Worm (Caenorhabditis elegans) whole organism, late embryonic: ENCODE results near the gene F53F4.15.
A peak's percentile ranks its signal among the peaks of the same experiment; 100 is the strongest.

Experiments used
- C08G9.2 ChIP-seq: sonication (generic microtip); optimal IDR thresholded peaks from 2 replicates; lab custom pipeline; 2016; ENCODE audit warnings: mild to moderate bottlenecking, missing genetic modification characterization, moderate library complexity, missing compliant biosample characterization
- C38D4.7 ChIP-seq: fragments of 200-800 bp; sonication (Bioruptor generic); optimal IDR thresholded peaks from 2 replicates; lab custom pipeline; 2018; ENCODE audit warnings: mild to moderate bottlenecking, missing genetic modification characterization, moderate library complexity, missing compliant biosample characterization
- F13H6.1 ChIP-seq: sonication (generic microtip); optimal IDR thresholded peaks from 2 replicates; lab custom pipeline; 2016; ENCODE audit warnings: missing genetic modification characterization, missing compliant biosample characterization
- K02D7.2 ChIP-seq: sonication (generic microtip); optimal IDR thresholded peaks from 2 replicates; lab custom pipeline; 2017; ENCODE audit warnings: mild to moderate bottlenecking, missing genetic modification characterization, missing compliant biosample characterization
- ahr-1 ChIP-seq: sonication (generic microtip); optimal IDR thresholded peaks from 2 replicates; lab custom pipeline; 2016; ENCODE audit warnings: missing genetic modification characterization, missing compliant biosample characterization
- ama-1 ChIP-seq: fragments of 150-350 bp; optimal IDR thresholded peaks from 2 replicates; lab custom pipeline; 2014
- ceh-14 ChIP-seq: sonication (generic microtip); optimal IDR thresholded peaks from 2 replicates; lab custom pipeline; 2016; ENCODE audit warnings: missing genotype, missing genetic modification characterization, missing compliant biosample characterization
- ceh-18 ChIP-seq: sonication (generic microtip); optimal IDR thresholded peaks from 2 replicates; lab custom pipeline; 2016; ENCODE audit warnings: missing genetic modification characterization, missing compliant biosample characterization
- ceh-30 ChIP-seq: fragments of 150-350 bp; optimal IDR thresholded peaks from 2 replicates; lab custom pipeline; 2014; ENCODE audit warnings: missing biosample characterization, missing genetic modification characterization
- ceh-34 ChIP-seq: sonication (generic microtip); optimal IDR thresholded peaks from 2 replicates; lab custom pipeline; 2016; ENCODE audit warnings: mild to moderate bottlenecking, missing genetic modification characterization, missing compliant biosample characterization
- ceh-48 ChIP-seq: sonication (generic microtip); optimal IDR thresholded peaks from 2 replicates; lab custom pipeline; 2016; ENCODE audit warnings: missing genetic modification characterization, inconsistent platforms, missing compliant biosample characterization
- ceh-6 ChIP-seq: fragments of 200-800 bp; sonication (Bioruptor generic); optimal IDR thresholded peaks from 2 replicates; lab custom pipeline; 2018; ENCODE audit warnings: mild to moderate bottlenecking, missing genetic modification characterization, missing compliant biosample characterization
- ceh-9 ChIP-seq: sonication (generic microtip); optimal IDR thresholded peaks from 2 replicates; lab custom pipeline; 2016; ENCODE audit warnings: mild to moderate bottlenecking, missing genetic modification characterization, inconsistent platforms, missing compliant biosample characterization
- elt-2 ChIP-seq: sonication (generic microtip); optimal IDR thresholded peaks from 2 replicates; lab custom pipeline; 2016; ENCODE audit warnings: missing genetic modification reagents, missing genetic modification characterization, missing compliant biosample characterization
- elt-4 ChIP-seq: sonication (generic microtip); optimal IDR thresholded peaks from 2 replicates; lab custom pipeline; 2016; ENCODE audit warnings: missing genetic modification characterization, missing compliant biosample characterization
- eyg-1 ChIP-seq: sonication (generic microtip); optimal IDR thresholded peaks from 2 replicates; lab custom pipeline; 2016; ENCODE audit warnings: missing genotype, missing genetic modification characterization, missing compliant biosample characterization
- fax-1 ChIP-seq: sonication (generic microtip); optimal IDR thresholded peaks from 2 replicates; lab custom pipeline; 2016; ENCODE audit warnings: missing genotype, missing genetic modification characterization, missing compliant biosample characterization
- fkh-10 ChIP-seq: fragments of 150-350 bp; optimal IDR thresholded peaks from 2 replicates; lab custom pipeline; 2014; ENCODE audit warnings: missing biosample characterization, missing genetic modification reagents, missing genetic modification characterization
- gmeb-2 ChIP-seq: sonication (generic microtip); optimal IDR thresholded peaks from 2 replicates; lab custom pipeline; 2016; ENCODE audit warnings: missing genetic modification characterization, inconsistent platforms, missing compliant biosample characterization
- hlh-13 ChIP-seq: fragments of 200-800 bp; sonication (Bioruptor generic); optimal IDR thresholded peaks from 2 replicates; lab custom pipeline; 2018; ENCODE audit warnings: mild to moderate bottlenecking, missing genetic modification characterization, missing compliant biosample characterization
- hlh-30 ChIP-seq: sonication (generic microtip); optimal IDR thresholded peaks from 2 replicates; lab custom pipeline; 2017; ENCODE audit warnings: antibody characterized with exemption, missing genetic modification characterization, missing compliant biosample characterization; ENCODE audit not compliant: insufficient read depth
- lin-11 ChIP-seq: fragments of 200-800 bp; sonication (Bioruptor generic); optimal IDR thresholded peaks from 2 replicates; lab custom pipeline; 2018; ENCODE audit warnings: mild to moderate bottlenecking, missing genetic modification characterization, missing compliant biosample characterization
- madf-2 ChIP-seq: sonication (generic microtip); optimal IDR thresholded peaks from 2 replicates; lab custom pipeline; 2017; ENCODE audit warnings: missing genetic modification characterization, missing compliant biosample characterization
- npax-4 ChIP-seq: sonication (generic microtip); optimal IDR thresholded peaks from 2 replicates; lab custom pipeline; 2016; ENCODE audit warnings: missing genetic modification characterization, missing compliant biosample characterization
- pag-3 ChIP-seq: sonication (generic microtip); optimal IDR thresholded peaks from 2 replicates; lab custom pipeline; 2016; ENCODE audit warnings: missing compliant biosample characterization, missing genetic modification characterization, borderline replicate concordance
- pat-9 ChIP-seq: fragments of 200-800 bp; sonication (Bioruptor generic); optimal IDR thresholded peaks from 2 replicates; lab custom pipeline; 2018; ENCODE audit warnings: mild to moderate bottlenecking, missing genetic modification characterization, moderate library complexity, missing compliant biosample characterization
- pqm-1 ChIP-seq: sonication (generic microtip); optimal IDR thresholded peaks from 2 replicates; lab custom pipeline; 2016; ENCODE audit warnings: missing genetic modification characterization, missing compliant biosample characterization
- ref-2 ChIP-seq: sonication (generic microtip); optimal IDR thresholded peaks from 2 replicates; lab custom pipeline; 2016; ENCODE audit warnings: missing genetic modification characterization, missing compliant biosample characterization
- rnt-1 ChIP-seq: sonication (generic microtip); optimal IDR thresholded peaks from 2 replicates; lab custom pipeline; 2016; ENCODE audit warnings: missing genetic modification characterization, missing compliant biosample characterization
- tbx-2 ChIP-seq: sonication (generic microtip); optimal IDR thresholded peaks from 2 replicates; lab custom pipeline; 2016; ENCODE audit warnings: missing genetic modification characterization, missing compliant biosample characterization
- tbx-7 ChIP-seq: sonication (generic microtip); optimal IDR thresholded peaks from 2 replicates; lab custom pipeline; 2016; ENCODE audit warnings: missing genotype, missing genetic modification characterization, missing compliant biosample characterization
- unc-42 ChIP-seq: sonication (generic microtip); optimal IDR thresholded peaks from 2 replicates; lab custom pipeline; 2016; ENCODE audit warnings: missing genotype, missing genetic modification characterization, missing compliant biosample characterization
- unc-55 ChIP-seq: sonication (generic microtip); optimal IDR thresholded peaks from 2 replicates; lab custom pipeline; 2017; ENCODE audit warnings: missing biosample characterization, missing genetic modification reagents, missing genetic modification characterization
- unc-86 ChIP-seq: sonication (generic microtip); optimal IDR thresholded peaks from 2 replicates; lab custom pipeline; 2016; ENCODE audit warnings: missing genetic modification characterization, missing compliant biosample characterization
- zip-5 ChIP-seq: sonication (generic microtip); optimal IDR thresholded peaks from 2 replicates; lab custom pipeline; 2016; ENCODE audit warnings: missing genetic modification characterization, missing compliant biosample characterization

The F53F4.15 gene

DNA sequence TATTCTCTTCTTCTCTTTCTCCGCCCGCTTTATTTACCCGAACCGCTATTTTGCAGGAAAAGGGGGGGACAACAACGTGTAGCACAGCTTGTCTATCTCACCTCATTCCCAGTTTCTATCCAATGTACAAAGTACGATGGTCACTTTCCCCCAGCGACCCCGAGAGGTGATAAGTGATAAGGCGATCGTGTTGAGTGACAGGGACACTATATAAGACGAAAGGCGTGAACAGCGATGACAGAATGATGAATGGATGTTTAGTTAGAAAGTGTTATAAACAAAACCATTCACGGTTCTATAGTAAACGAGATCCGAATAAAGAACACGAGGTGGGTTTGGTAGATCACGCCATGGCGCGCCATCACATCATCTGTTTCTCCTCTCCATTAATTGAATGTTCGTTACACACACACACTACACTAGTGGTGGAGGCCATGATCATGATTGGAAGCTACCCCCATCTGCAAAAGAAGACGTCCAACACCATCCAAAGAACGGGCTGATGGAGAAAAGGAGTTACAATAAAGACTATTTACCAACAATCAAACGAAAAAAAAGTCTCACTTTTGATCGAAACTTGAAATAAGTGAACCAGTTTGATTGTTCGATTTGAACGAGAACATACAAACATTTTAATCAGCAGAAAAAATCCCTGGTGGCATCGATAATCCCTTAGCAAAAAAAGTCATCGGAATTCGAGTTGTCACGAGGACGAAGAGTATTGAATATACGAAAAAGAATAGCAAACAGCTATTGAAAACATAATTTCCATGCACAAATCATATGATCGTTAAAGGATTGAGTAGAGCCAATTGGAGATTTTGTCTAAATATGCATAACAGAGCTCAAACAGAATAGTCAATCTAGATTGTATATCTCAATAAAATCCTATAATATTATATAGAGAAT lies 35.8 kb downstream of the F53F4.15 start:
- TF ChIP-seq ref-2 (tag; lab: Kevin White, UChicago) (peak; percentile 29), elt-2 (tag; lab: Kevin White, UChicago) (peak; percentile 53), ceh-9 (tag; lab: Kevin White, UChicago) (no peak), unc-55 (GFP tag; lab: Kevin White, UChicago) (peak; percentile 57), eyg-1 (tag; lab: Kevin White, UChicago) (no peak)
- TF ChIP-seq, all 69 proteins: peak for 3

DNA sequence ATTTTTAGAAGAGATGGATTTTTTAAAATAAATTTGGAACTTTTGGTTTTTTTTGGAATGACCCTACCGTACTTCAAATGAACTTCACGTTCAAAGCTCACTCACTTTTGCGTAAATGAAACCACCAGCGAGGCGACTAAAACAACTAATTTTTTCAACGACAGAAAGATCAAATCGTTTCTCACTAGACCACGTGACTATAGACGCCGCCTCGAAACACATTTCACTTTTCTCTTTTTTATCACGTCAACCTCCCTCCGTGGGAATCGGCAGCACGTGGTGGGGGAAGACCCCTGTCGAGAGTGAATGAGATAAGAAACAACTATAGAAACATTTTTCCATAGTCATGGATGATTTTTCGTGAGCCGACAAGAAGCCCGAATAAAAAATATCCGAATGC lies 36.5 kb downstream of the F53F4.15 start:
- no peak for TF ChIP-seq ceh-34 (tag; lab: Kevin White, UChicago)
- no peak for TF ChIP-seq gmeb-2
- TF ChIP-seq hlh-30: peak; percentile 71
- no peak for TF ChIP-seq C08G9.2 (tag; lab: Kevin White, UChicago)
- TF ChIP-seq lin-11 (tag; lab: Kevin White, UChicago): no peak
- TF ChIP-seq tbx-2 (tag; lab: Kevin White, UChicago): no peak
- no peak for TF ChIP-seq fax-1 (tag; lab: Kevin White, UChicago)
- peak; percentile 57 for TF ChIP-seq elt-2 (tag; lab: Kevin White, UChicago)
- TF ChIP-seq pat-9 (tag; lab: Kevin White, UChicago): no peak
- no peak for TF ChIP-seq npax-4
- no peak for TF ChIP-seq ceh-30 (tag; lab: Kevin White, UChicago)
- no peak for TF ChIP-seq ceh-48 (tag; lab: Kevin White, UChicago)
- TF ChIP-seq ceh-18: peak; percentile 19
- TF ChIP-seq unc-42 (tag; lab: Kevin White, UChicago): no peak
- TF ChIP-seq, all 69 proteins: peak for 3

- TF ChIP-seq pat-9 (tag; lab: Kevin White, UChicago) (no peak), K02D7.2 (no peak), zip-5 (tag; lab: Kevin White, UChicago) (no peak), unc-55 (GFP tag; lab: Kevin White, UChicago) (peak; percentile 13)
Measured at ce11 chrV:13657841-13658338, 37.1 kb downstream of the F53F4.15 start.

- TF ChIP-seq ceh-14 (tag; lab: Kevin White, UChicago): no peak
- peak; percentile 87 for TF ChIP-seq hlh-30
- TF ChIP-seq, all 69 proteins: peak for 1
Measured at ce11 chrV:13658577-13658976, 37.8 kb downstream of the F53F4.15 start.

DNA sequence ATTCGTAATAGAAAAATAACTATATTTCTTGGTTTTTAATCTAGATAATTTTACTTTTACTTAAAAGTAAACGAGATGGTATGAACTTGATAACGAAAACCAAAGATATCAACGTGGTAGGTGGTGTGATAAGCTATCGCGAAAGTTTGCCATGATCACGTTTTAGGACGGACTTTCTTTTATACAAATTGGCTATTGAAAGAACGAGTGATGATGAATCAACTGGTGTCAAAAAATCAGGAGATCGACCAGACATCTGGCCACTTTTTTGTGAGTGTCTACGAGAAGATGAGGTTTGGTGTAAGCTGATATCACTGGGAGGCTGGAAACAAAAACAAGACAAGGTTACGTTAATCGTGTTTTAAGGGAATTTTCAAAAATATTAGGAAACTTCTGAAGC lies 38.4 kb downstream of the F53F4.15 start:
- TF ChIP-seq tbx-7 (no peak), elt-2 (tag; lab: Kevin White, UChicago) (peak; percentile 54)

DNA sequence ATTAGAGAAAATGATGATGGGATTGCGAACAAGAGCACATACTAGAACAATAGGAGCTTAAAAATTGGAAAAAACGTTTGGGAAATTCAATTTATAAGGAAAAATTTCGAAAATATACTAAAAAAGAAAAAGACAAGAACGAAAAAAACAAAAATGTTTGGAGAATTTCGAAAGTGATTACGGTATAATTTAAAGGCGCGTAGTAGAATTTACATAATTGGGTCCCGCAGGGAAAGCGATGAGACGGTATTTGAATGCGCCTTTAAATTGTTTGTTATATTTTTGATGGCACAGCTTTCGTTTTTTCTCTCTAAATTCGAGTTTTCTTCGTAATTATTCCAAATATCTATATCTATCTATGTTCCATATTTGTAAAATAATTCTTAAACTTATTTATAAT lies 39.3 kb downstream of the F53F4.15 start:
- no peak for TF ChIP-seq F13H6.1 (tag; lab: Kevin White, UChicago)
- no peak for TF ChIP-seq madf-2 (tag; lab: Kevin White, UChicago)
- TF ChIP-seq pag-3: no peak
- no peak for TF ChIP-seq C38D4.7 (GFP tag; lab: Kevin White, UChicago)
- no peak for TF ChIP-seq ceh-30 (tag; lab: Kevin White, UChicago)
- TF ChIP-seq hlh-13: no peak
- no peak for TF ChIP-seq fax-1 (tag; lab: Kevin White, UChicago)
- TF ChIP-seq pqm-1 (tag; lab: Kevin White, UChicago): no peak
- TF ChIP-seq elt-2 (tag; lab: Kevin White, UChicago): no peak
- no peak for TF ChIP-seq unc-86 (tag; lab: Kevin White, UChicago)
- no peak for TF ChIP-seq ama-1 (lab: Kevin White, UChicago)
- TF ChIP-seq rnt-1 (tag; lab: Kevin White, UChicago): no peak
- no peak for TF ChIP-seq pat-9 (tag; lab: Kevin White, UChicago)
- no peak for TF ChIP-seq ref-2 (tag; lab: Kevin White, UChicago)
- TF ChIP-seq ceh-6 (GFP tag; lab: Kevin White, UChicago): no peak
- no peak for TF ChIP-seq ceh-9 (tag; lab: Kevin White, UChicago)
- TF ChIP-seq elt-4 (tag; lab: Kevin White, UChicago): no peak
- TF ChIP-seq ahr-1 (tag; lab: Kevin White, UChicago): no peak
- no peak for TF ChIP-seq fkh-10 (GFP tag; lab: Kevin White, UChicago)
